Worm (Caenorhabditis elegans) whole organism, L3 larva: ENCODE data around the gene mdh-1.

ENCODE experiments used
- ama-1 ChIP-seq: fragments of 150-350 bp; optimal IDR thresholded peaks from 2 replicates; lab custom pipeline; 2018
- ceh-28 ChIP-seq: fragments of 150-350 bp; optimal IDR thresholded peaks from 2 replicates; lab custom pipeline; 2014; ENCODE audit warnings: missing biosample characterization, missing genetic modification reagents, missing genetic modification characterization
- lin-15B ChIP-seq: fragments of 150-350 bp; optimal IDR thresholded peaks from 2 replicates; lab custom pipeline; 2014; ENCODE audit warnings: missing biosample characterization, missing genetic modification characterization
- nfya-1 ChIP-seq: sonication (generic microtip); optimal IDR thresholded peaks from 2 replicates; lab custom pipeline; 2017; ENCODE audit warnings: missing genetic modification characterization, mild to moderate bottlenecking, missing compliant biosample characterization, antibody characterized with exemption, moderate library complexity; ENCODE audit not compliant: insufficient read depth
- nhr-11 ChIP-seq: fragments of 150-350 bp; optimal IDR thresholded peaks from 2 replicates; lab custom pipeline; 2014; ENCODE audit warnings: missing biosample characterization, missing genetic modification characterization
- nhr-12 ChIP-seq: fragments of 150-350 bp; optimal IDR thresholded peaks from 2 replicates; lab custom pipeline; 2014; ENCODE audit warnings: missing biosample characterization, missing genetic modification characterization
- nhr-25 ChIP-seq: sonication (generic microtip); optimal IDR thresholded peaks from 2 replicates; lab custom pipeline; 2017; ENCODE audit warnings: missing biosample characterization, missing genetic modification characterization
- nhr-28 ChIP-seq: fragments of 150-350 bp; optimal IDR thresholded peaks from 2 replicates; lab custom pipeline; 2014; ENCODE audit warnings: missing biosample characterization, missing genetic modification characterization
- nhr-76 ChIP-seq: fragments of 150-350 bp; sonication (generic microtip); optimal IDR thresholded peaks from 5 replicates; lab custom pipeline; 2014; ENCODE audit warnings: missing biosample characterization, missing genetic modification characterization
- pha-4 ChIP-seq: fragments of 150-350 bp; optimal IDR thresholded peaks from 2 replicates; lab custom pipeline; 2014; ENCODE audit warnings: missing biosample characterization, missing genetic modification reagents, missing genetic modification characterization
- skn-1 ChIP-seq: fragments of 150-350 bp; optimal IDR thresholded peaks from 2 replicates; lab custom pipeline; 2014; ENCODE audit warnings: missing biosample characterization, missing genetic modification characterization
- snpc-4 ChIP-seq: fragments of 150-350 bp; optimal IDR thresholded peaks from 2 replicates; lab custom pipeline; 2014; ENCODE audit warnings: missing biosample characterization, missing genetic modification characterization
- unc-62 ChIP-seq: fragments of 150-350 bp; sonication (generic microtip); optimal IDR thresholded peaks from 4 replicates; lab custom pipeline; 2014; ENCODE audit warnings: missing biosample characterization, missing genetic modification reagents, missing genetic modification characterization
- ztf-11 ChIP-seq: fragments of 150-350 bp; optimal IDR thresholded peaks from 2 replicates; lab custom pipeline; 2014; ENCODE audit warnings: missing biosample characterization, missing genetic modification characterization

DNA sequence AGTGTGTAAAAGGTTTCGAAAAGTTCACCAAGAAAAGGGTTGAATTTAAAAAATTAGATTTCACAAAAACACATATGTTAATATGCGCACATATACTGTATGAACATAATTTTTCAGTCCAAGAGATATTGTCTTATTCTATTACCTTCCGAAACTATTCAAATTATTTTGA lies 1.8 kb upstream of the mdh-1 start, which contains the start of gene F46E10.3:
- no peak for TF ChIP-seq nhr-25 (tag; lab: Kevin White, UChicago)
- no peak for TF ChIP-seq unc-62
- TF ChIP-seq ztf-11 (tag; lab: Kevin White, UChicago) = no peak
- TF ChIP-seq nhr-12 (tag; lab: Kevin White, UChicago) = no peak
- no peak for TF ChIP-seq nhr-11 (tag; lab: Kevin White, UChicago)
- no peak for TF ChIP-seq snpc-4 (tag; lab: Kevin White, UChicago)
- no peak for TF ChIP-seq nhr-28
- no peak for TF ChIP-seq ceh-28
- TF ChIP-seq ama-1 = no peak
- TF ChIP-seq lin-15B (tag; lab: Kevin White, UChicago) = no peak
- TF ChIP-seq nhr-76 (tag; lab: Kevin White, UChicago) = no peak
- TF ChIP-seq nfya-1 (tag; lab: Kevin White, UChicago) = no peak
- TF ChIP-seq skn-1 = no peak
- no peak for TF ChIP-seq pha-4
